Worm (Caenorhabditis elegans) whole organism, young adult: Measurements from ENCODE around the gene cdc-42.
A peak's percentile ranks its signal among the peaks of the same experiment; 100 is the strongest.

Experiments used
- D2030.7 ChIP-seq: fragments of 200-800 bp; sonication (Bioruptor generic); IDR thresholded peaks from 2 replicates; pipeline ENCODE4 v1.3.6; 2022; ENCODE audit warnings: missing genetic modification reagents, missing genetic modification characterization, missing compliant biosample characterization
- F23B12.7 ChIP-seq: sonication (generic microtip); optimal IDR thresholded peaks from 2 replicates; lab custom pipeline; 2017; ENCODE audit warnings: missing genetic modification characterization, mild to moderate bottlenecking, missing compliant biosample characterization, antibody characterized with exemption, moderate library complexity; ENCODE audit not compliant: insufficient read depth
- T07F8.4 ChIP-seq: sonication (generic microtip); optimal IDR thresholded peaks from 2 replicates; lab custom pipeline; 2016; ENCODE audit warnings: mild to moderate bottlenecking, missing genetic modification characterization, moderate library complexity, missing compliant biosample characterization
- T26A5.8 ChIP-seq: sonication (generic microtip); optimal IDR thresholded peaks from 2 replicates; lab custom pipeline; 2016; ENCODE audit warnings: missing genetic modification characterization, missing compliant biosample characterization
- Y53F4B.3 ChIP-seq: fragments of 200-800 bp; sonication (Bioruptor generic); IDR thresholded peaks from 2 replicates; pipeline ENCODE4 v1.3.6; 2022; ENCODE audit warnings: missing genetic modification reagents, missing genetic modification characterization, missing compliant biosample characterization
- Y53G8AR.9 ChIP-seq: fragments of 200-800 bp; sonication (Bioruptor generic); conservative IDR thresholded peaks from 2 replicates; pipeline ENCODE4 v1.3.6; 2022; ENCODE audit warnings: missing genetic modification reagents, missing genetic modification characterization, missing compliant biosample characterization
- Y56A3A.18 ChIP-seq: fragments of 200-800 bp; sonication (Bioruptor generic); IDR thresholded peaks from 2 replicates; pipeline ENCODE4 v1.3.6; 2022; ENCODE audit warnings: missing genetic modification reagents, missing genetic modification characterization, missing compliant biosample characterization
- Y67H2A.10 ChIP-seq: fragments of 200-800 bp; sonication (Bioruptor generic); conservative IDR thresholded peaks from 2 replicates; pipeline ENCODE4 v1.3.6; 2022; ENCODE audit warnings: missing genetic modification reagents, missing genetic modification characterization, missing compliant biosample characterization
- Y79H2A.3 ChIP-seq: fragments of 200-800 bp; sonication (Bioruptor generic); conservative IDR thresholded peaks from 2 replicates; pipeline ENCODE4 v1.3.6; 2022; ENCODE audit warnings: missing genetic modification reagents, missing genetic modification characterization, missing compliant biosample characterization
- ama-1 ChIP-seq, 3 experiments: fragments of 150-350 bp in 1 of 3; sonication (generic microtip) in 2 of 3; optimal IDR thresholded peaks; 2 replicates each; lab custom pipeline; 2014 to 2018; ENCODE audit warnings: missing biosample characterization in 2 of 3, missing genetic modification characterization in 2 of 3, missing genetic modification reagents in 2 of 3
- aptf-3 ChIP-seq: fragments of 200-800 bp; sonication (Bioruptor generic); IDR thresholded peaks from 2 replicates; pipeline ENCODE4 v1.3.6; 2022; ENCODE audit warnings: missing genetic modification characterization, missing compliant biosample characterization
- athp-1 ChIP-seq: sonication (generic microtip); optimal IDR thresholded peaks from 2 replicates; lab custom pipeline; 2017; ENCODE audit warnings: mild to moderate bottlenecking, missing genetic modification characterization, missing compliant biosample characterization
- attf-6 ChIP-seq: fragments of 200-800 bp; sonication (Bioruptor generic); IDR thresholded peaks from 2 replicates; pipeline ENCODE4 v1.3.6; 2022; ENCODE audit warnings: missing genetic modification reagents, missing genetic modification characterization, missing compliant biosample characterization
- cebp-2 ChIP-seq: fragments of 200-800 bp; sonication (Bioruptor generic); IDR thresholded peaks from 2 replicates; pipeline ENCODE4 v1.3.6; 2022; ENCODE audit warnings: missing genetic modification characterization, missing compliant biosample characterization
- ceh-58 ChIP-seq: fragments of 200-800 bp; sonication (Bioruptor generic); IDR thresholded peaks from 2 replicates; pipeline ENCODE4 v1.3.6; 2022; ENCODE audit warnings: missing genetic modification characterization, missing compliant biosample characterization
- ceh-79 ChIP-seq: sonication (generic microtip); optimal IDR thresholded peaks from 2 replicates; lab custom pipeline; 2017; ENCODE audit warnings: mild to moderate bottlenecking, missing genetic modification characterization, missing compliant biosample characterization
- die-1 ChIP-seq: sonication (generic microtip); optimal IDR thresholded peaks from 2 replicates; lab custom pipeline; 2016; ENCODE audit warnings: missing genotype, mild to moderate bottlenecking, missing genetic modification characterization, missing compliant biosample characterization
- dox-1 ChIP-seq: fragments of 200-800 bp; sonication (Bioruptor generic); IDR thresholded peaks from 2 replicates; pipeline ENCODE4 v1.3.6; 2022; ENCODE audit warnings: missing genetic modification reagents, missing genetic modification characterization, missing compliant biosample characterization
- dpff-1 ChIP-seq: sonication (generic microtip); optimal IDR thresholded peaks from 2 replicates; lab custom pipeline; 2017; ENCODE audit warnings: mild to moderate bottlenecking, missing genetic modification characterization, missing compliant biosample characterization
- efl-1 ChIP-seq: fragments of 150-350 bp; optimal IDR thresholded peaks from 2 replicates; lab custom pipeline; 2014; ENCODE audit warnings: missing biosample characterization, missing genetic modification reagents, missing genetic modification characterization
- egrh-3 ChIP-seq: fragments of 200-800 bp; sonication (Bioruptor generic); IDR thresholded peaks from 2 replicates; pipeline ENCODE4 v1.3.6; 2022; ENCODE audit warnings: missing genetic modification reagents, missing genetic modification characterization, missing compliant biosample characterization
- gei-17 ChIP-seq: fragments of 200-800 bp; sonication (Bioruptor generic); optimal IDR thresholded peaks from 2 replicates; lab custom pipeline; 2018; ENCODE audit warnings: mild to moderate bottlenecking, missing genetic modification characterization, missing compliant biosample characterization
- hlh-12 ChIP-seq: sonication (generic microtip); optimal IDR thresholded peaks from 2 replicates; lab custom pipeline; 2016; ENCODE audit warnings: missing genetic modification characterization, missing compliant biosample characterization
- hmg-1.2 ChIP-seq: fragments of 200-800 bp; sonication (Bioruptor generic); IDR thresholded peaks from 2 replicates; pipeline ENCODE4 v1.3.6; 2022; ENCODE audit warnings: missing genetic modification reagents, missing genetic modification characterization, missing compliant biosample characterization
- hsf-1 ChIP-seq: fragments of 200-800 bp; sonication (Bioruptor generic); IDR thresholded peaks from 2 replicates; pipeline ENCODE4 v1.3.6; 2022; ENCODE audit warnings: missing genetic modification reagents, missing genetic modification characterization, missing compliant biosample characterization
- lag-1 ChIP-seq: fragments of 200-800 bp; sonication (Bioruptor generic); IDR thresholded peaks from 2 replicates; pipeline ENCODE4 v1.3.6; 2022; ENCODE audit warnings: missing genetic modification reagents, missing genetic modification characterization, missing compliant biosample characterization
- lin-35 ChIP-seq, 3 experiments: fragments of 150-350 bp in 2 of 3; sonication (generic microtip) in 1 of 3; optimal IDR thresholded peaks; 2 replicates each; lab custom pipeline; 2014 to 2018; ENCODE audit warnings: missing biosample characterization in 3 of 3, missing genetic modification characterization in 3 of 3, missing genetic modification reagents in 3 of 3
- lin-54 ChIP-seq: fragments of 200-800 bp; sonication (Bioruptor generic); optimal IDR thresholded peaks from 2 replicates; lab custom pipeline; 2018; ENCODE audit warnings: mild to moderate bottlenecking, missing genetic modification characterization, missing compliant biosample characterization
- lsl-1 ChIP-seq: fragments of 200-800 bp; sonication (Bioruptor generic); optimal IDR thresholded peaks from 2 replicates; lab custom pipeline; 2018; ENCODE audit warnings: mild to moderate bottlenecking, missing genetic modification characterization, moderate library complexity, missing compliant biosample characterization
- madf-3 ChIP-seq: fragments of 200-800 bp; sonication (Bioruptor generic); IDR thresholded peaks from 2 replicates; pipeline ENCODE4 v1.3.6; 2022; ENCODE audit warnings: missing genetic modification reagents, missing genetic modification characterization, missing compliant biosample characterization
- madf-6 ChIP-seq: fragments of 200-800 bp; sonication (Bioruptor generic); IDR thresholded peaks from 2 replicates; pipeline ENCODE4 v1.3.6; 2022; ENCODE audit warnings: missing genetic modification reagents, missing genetic modification characterization, missing compliant biosample characterization
- mes-4 ChIP-seq: sonication (generic microtip); optimal IDR thresholded peaks from 2 replicates; lab custom pipeline; 2016; ENCODE audit warnings: missing genotype, missing genetic modification characterization, missing compliant biosample characterization
- nfya-2 ChIP-seq: fragments of 200-800 bp; sonication (Bioruptor generic); IDR thresholded peaks from 2 replicates; pipeline ENCODE4 v1.3.6; 2022; ENCODE audit warnings: missing genetic modification reagents, missing genetic modification characterization, missing compliant biosample characterization
- nhr-80 ChIP-seq: sonication (generic microtip); optimal IDR thresholded peaks from 2 replicates; lab custom pipeline; 2016; ENCODE audit warnings: missing genetic modification characterization, missing compliant biosample characterization
- pha-4 ChIP-seq: fragments of 150-350 bp; sonication (generic microtip); optimal IDR thresholded peaks from 2 replicates; lab custom pipeline; 2014; ENCODE audit warnings: missing biosample characterization, missing genetic modification reagents, missing genetic modification characterization
- rcor-1 ChIP-seq: fragments of 200-800 bp; sonication (Bioruptor generic); IDR thresholded peaks from 2 replicates; pipeline ENCODE4 v1.3.6; 2022; ENCODE audit warnings: missing genetic modification reagents, missing genetic modification characterization, missing compliant biosample characterization
- repo-1 ChIP-seq: sonication (generic microtip); optimal IDR thresholded peaks from 2 replicates; lab custom pipeline; 2017; ENCODE audit warnings: mild to moderate bottlenecking, missing genetic modification characterization, missing compliant biosample characterization
- sea-2 ChIP-seq: fragments of 200-800 bp; sonication (Bioruptor generic); IDR thresholded peaks from 2 replicates; pipeline ENCODE4 v1.3.6; 2022; ENCODE audit warnings: missing genetic modification characterization, missing compliant biosample characterization
- snpc-1.1 ChIP-seq: sonication (generic microtip); optimal IDR thresholded peaks from 2 replicates; lab custom pipeline; 2017; ENCODE audit warnings: missing genetic modification characterization, mild to moderate bottlenecking, missing compliant biosample characterization, antibody characterized with exemption, moderate library complexity, missing genotype, missing genetic modification reagents; ENCODE audit not compliant: insufficient read depth
- snpc-3.4 ChIP-seq: sonication (generic microtip); optimal IDR thresholded peaks from 2 replicates; lab custom pipeline; 2017; ENCODE audit warnings: missing genetic modification characterization, mild to moderate bottlenecking, missing compliant biosample characterization, antibody characterized with exemption, moderate library complexity, missing genotype, missing genetic modification reagents
- snpc-4 ChIP-seq, 5 experiments: fragments of 150-350 bp in 1 of 5; sonication (generic microtip) in 4 of 5; optimal IDR thresholded peaks; 2 replicates each; lab custom pipeline; 2014 to 2018; ENCODE audit warnings: missing genetic modification characterization in 5 of 5, missing biosample characterization in 3 of 5, antibody characterized with exemption in 2 of 5, mild to moderate bottlenecking in 2 of 5, missing compliant biosample characterization in 2 of 5, missing genotype in 2 of 5, moderate library complexity in 2 of 5, missing genetic modification reagents in 1 of 5
- somi-1 ChIP-seq: fragments of 200-800 bp; sonication (Bioruptor generic); optimal IDR thresholded peaks from 2 replicates; lab custom pipeline; 2018; ENCODE audit warnings: mild to moderate bottlenecking, missing genetic modification characterization, missing compliant biosample characterization
- tbx-9 ChIP-seq: sonication (generic microtip); optimal IDR thresholded peaks from 2 replicates; lab custom pipeline; 2016; ENCODE audit warnings: borderline replicate concordance, missing genetic modification characterization, inconsistent platforms, missing compliant biosample characterization
- xnd-1 ChIP-seq: sonication (generic microtip); optimal IDR thresholded peaks from 2 replicates; lab custom pipeline; 2016; ENCODE audit warnings: missing genotype, missing genetic modification reagents, missing genetic modification characterization, missing compliant biosample characterization
- zfh-2 ChIP-seq: fragments of 200-800 bp; sonication (Bioruptor generic); conservative IDR thresholded peaks from 2 replicates; pipeline ENCODE4 v1.3.6; 2022; ENCODE audit warnings: missing genetic modification reagents, missing genetic modification characterization, missing compliant biosample characterization
- zim-3 ChIP-seq: sonication (generic microtip); optimal IDR thresholded peaks from 2 replicates; lab custom pipeline; 2017; ENCODE audit warnings: mild to moderate bottlenecking, missing genetic modification characterization, moderate library complexity, missing compliant biosample characterization
- ztf-3 ChIP-seq: fragments of 200-800 bp; sonication (Bioruptor generic); optimal IDR thresholded peaks from 2 replicates; lab custom pipeline; 2018; ENCODE audit warnings: mild to moderate bottlenecking, missing genetic modification characterization, missing compliant biosample characterization

The cdc-42 gene

ce11 chrII:7598702-7599314, 17.4 kb upstream of the cdc-42 start, which contains the start of gene pgam-5:
Gene pgam-5, minus strand, starts transcription at chrII:7598752.
- TF ChIP-seq Y67H2A.10 (GFP tag; lab: Robert Waterston, UW) (no peak), dpff-1 (tag; lab: Kevin White, UChicago) (no peak), hsf-1 (GFP tag; lab: Robert Waterston, UW) (no peak), egrh-3 (GFP tag; lab: Robert Waterston, UW) (no peak), Y79H2A.3 (GFP tag; lab: Robert Waterston, UW) (0 out of 2 replicates have a peak, but pooled peaks have one; percentile 23), athp-1 (tag; lab: Kevin White, UChicago) (no peak), T07F8.4 (tag; lab: Kevin White, UChicago) (no peak), lin-35 (GFP tag; optimal IDR thresholded peaks at IDR 0.05; lab: Kevin White, UChicago) (no peak), tbx-9 (tag; lab: Kevin White, UChicago) (no peak), madf-3 (GFP tag; lab: Robert Waterston, UW) (0 out of 2 replicates have a peak, but pooled peaks have one; percentile 12), F23B12.7 (tag; lab: Kevin White, UChicago) (no peak), efl-1 (GFP tag; lab: Kevin White, UChicago) (peak; percentile 81), die-1 (no peak), xnd-1 (tag; lab: Kevin White, UChicago) (peak; percentile 61), snpc-4 (GFP tag; optimal IDR thresholded peaks at IDR 0.05; lab: Kevin White, UChicago) (no peak), snpc-4 (tag; optimal IDR thresholded peaks at IDR 0.05; lab: Kevin White, UChicago) (no peak), ama-1 (optimal IDR thresholded peaks at IDR 0.05; lab: Kevin White, UChicago) (no peak), ama-1 (GFP tag; optimal IDR thresholded peaks at IDR 0.05; lab: Kevin White, UChicago) (no peak), attf-6 (GFP tag; lab: Robert Waterston, UW) (no peak), gei-17 (GFP tag; lab: Kevin White, UChicago) (no peak), zim-3 (no peak), lin-54 (peak; percentile 72), Y53F4B.3 (GFP tag; lab: Robert Waterston, UW) (no peak), Y53G8AR.9 (GFP tag; lab: Robert Waterston, UW) (no peak), rcor-1 (GFP tag; lab: Robert Waterston, UW) (0 out of 2 replicates have a peak, but pooled peaks have one; percentile 22), ceh-79 (tag; lab: Kevin White, UChicago) (no peak), nhr-80 (no peak), dox-1 (GFP tag; lab: Robert Waterston, UW) (peak; percentile 46), D2030.7 (GFP tag; lab: Robert Waterston, UW) (peak; percentile 24; the same call in 1 of the 2 replicates), cebp-2 (GFP tag; lab: Robert Waterston, UW) (no peak), aptf-3 (GFP tag; lab: Robert Waterston, UW) (no peak), mes-4 (tag; lab: Kevin White, UChicago) (no peak), ceh-58 (GFP tag; lab: Robert Waterston, UW) (no peak), pha-4 (tag; lab: Kevin White, UChicago) (no peak), sea-2 (GFP tag; lab: Robert Waterston, UW) (no peak), hmg-1.2 (GFP tag; lab: Robert Waterston, UW) (peak; percentile 37; the same call in 1 of the 2 replicates), nfya-2 (GFP tag; lab: Robert Waterston, UW) (no peak), repo-1 (no peak), lsl-1 (GFP tag; lab: Kevin White, UChicago) (peak; percentile 58), T26A5.8 (tag; lab: Kevin White, UChicago) (no peak), zfh-2 (GFP tag; lab: Robert Waterston, UW) (no peak), somi-1 (GFP tag; lab: Kevin White, UChicago) (no peak), snpc-1.1 (tag; lab: Kevin White, UChicago) (peak; percentile 41), Y56A3A.18 (GFP tag; lab: Robert Waterston, UW) (no peak), madf-6 (peak; percentile 93), hlh-12 (tag; lab: Kevin White, UChicago) (no peak), snpc-3.4 (peak; percentile 64), lag-1 (GFP tag; lab: Robert Waterston, UW) (no peak), ztf-3 (GFP tag; lab: Kevin White, UChicago) (no peak)
